Worm (Caenorhabditis elegans) whole organism, L2 larva: ENCODE results near the gene F20B10.3.

Experiments
- C34F6.9 ChIP-seq: fragments of 150-350 bp; optimal IDR thresholded peaks from 2 replicates; lab custom pipeline; 2014; ENCODE audit warnings: missing biosample characterization, missing genetic modification characterization
- Y55F3AM.14 ChIP-seq: fragments of 200-800 bp; sonication (Bioruptor generic); optimal IDR thresholded peaks from 2 replicates; lab custom pipeline; 2018; ENCODE audit warnings: mild to moderate bottlenecking, missing genetic modification characterization, missing compliant biosample characterization
- ZK546.5 ChIP-seq: sonication (generic microtip); optimal IDR thresholded peaks from 2 replicates; lab custom pipeline; 2017; ENCODE audit warnings: missing biosample characterization, missing genetic modification characterization
- alr-1 ChIP-seq: fragments of 150-350 bp; optimal IDR thresholded peaks from 2 replicates; lab custom pipeline; 2014; ENCODE audit warnings: missing biosample characterization, missing genetic modification characterization
- aly-2 ChIP-seq: fragments of 150-350 bp; optimal IDR thresholded peaks from 2 replicates; lab custom pipeline; 2014; ENCODE audit warnings: missing biosample characterization, missing genetic modification characterization
- blmp-1 ChIP-seq: sonication (generic microtip); optimal IDR thresholded peaks from 2 replicates; lab custom pipeline; 2017; ENCODE audit warnings: missing genetic modification characterization, mild to moderate bottlenecking, missing compliant biosample characterization, antibody characterized with exemption, moderate library complexity; ENCODE audit not compliant: insufficient read depth
- ceh-82 ChIP-seq: fragments of 150-350 bp; optimal IDR thresholded peaks from 2 replicates; lab custom pipeline; 2014; ENCODE audit warnings: missing biosample characterization, missing genetic modification characterization
- crh-2 ChIP-seq: sonication (generic microtip); optimal IDR thresholded peaks from 2 replicates; lab custom pipeline; 2017; ENCODE audit warnings: missing biosample characterization, missing genetic modification characterization
- egl-27 ChIP-seq: sonication (generic microtip); optimal IDR thresholded peaks from 3 replicates; lab custom pipeline; 2017; ENCODE audit warnings: missing biosample characterization, missing genetic modification reagents, missing genetic modification characterization
- elt-1 ChIP-seq: fragments of 150-350 bp; optimal IDR thresholded peaks from 2 replicates; lab custom pipeline; 2014; ENCODE audit warnings: missing biosample characterization, missing genetic modification characterization
- elt-3 ChIP-seq: sonication (generic microtip); optimal IDR thresholded peaks from 2 replicates; lab custom pipeline; 2017; ENCODE audit warnings: missing biosample characterization, missing genetic modification characterization
- gmeb-1 ChIP-seq: fragments of 150-350 bp; optimal IDR thresholded peaks from 2 replicates; lab custom pipeline; 2014; ENCODE audit warnings: missing biosample characterization, missing genetic modification characterization
- lin-11 ChIP-seq: fragments of 150-350 bp; sonication (generic microtip); optimal IDR thresholded peaks from 2 replicates; lab custom pipeline; 2014; ENCODE audit warnings: missing biosample characterization, missing genetic modification characterization, inconsistent platforms, mixed read lengths
- lsy-2 ChIP-seq, 2 experiments: fragments of 150-350 bp in 1 of 2; sonication (generic microtip) in 1 of 2; optimal IDR thresholded peaks; 2 replicates each; lab custom pipeline; 2014 to 2017; ENCODE audit warnings: missing biosample characterization in 2 of 2, missing genetic modification characterization in 2 of 2
- mdl-1 ChIP-seq, 2 experiments: fragments of 150-350 bp in 1 of 2; sonication (generic microtip) in 1 of 2; optimal IDR thresholded peaks; 2 replicates each; lab custom pipeline; 2017; ENCODE audit warnings: missing biosample characterization in 2 of 2, missing genetic modification characterization in 2 of 2
- nhr-11 ChIP-seq: fragments of 150-350 bp; optimal IDR thresholded peaks from 2 replicates; lab custom pipeline; 2014; ENCODE audit warnings: missing biosample characterization, missing genetic modification characterization
- nhr-12 ChIP-seq: fragments of 150-350 bp; optimal IDR thresholded peaks from 2 replicates; lab custom pipeline; 2014; ENCODE audit warnings: missing biosample characterization, missing genetic modification characterization
- nhr-129 ChIP-seq: fragments of 150-350 bp; optimal IDR thresholded peaks from 2 replicates; lab custom pipeline; 2014; ENCODE audit warnings: missing biosample characterization, missing genetic modification characterization
- nhr-21 ChIP-seq: fragments of 150-350 bp; optimal IDR thresholded peaks from 2 replicates; lab custom pipeline; 2014; ENCODE audit warnings: missing biosample characterization, missing genetic modification characterization
- nhr-237 ChIP-seq: fragments of 150-350 bp; optimal IDR thresholded peaks from 2 replicates; lab custom pipeline; 2014; ENCODE audit warnings: missing biosample characterization, missing genetic modification characterization
- nhr-77 ChIP-seq: fragments of 150-350 bp; optimal IDR thresholded peaks from 2 replicates; lab custom pipeline; 2014; ENCODE audit warnings: missing biosample characterization, missing genetic modification characterization
- peb-1 ChIP-seq: fragments of 150-350 bp; optimal IDR thresholded peaks from 2 replicates; lab custom pipeline; 2014; ENCODE audit warnings: missing biosample characterization, missing genetic modification characterization
- sem-4 ChIP-seq: fragments of 150-350 bp; optimal IDR thresholded peaks from 2 replicates; lab custom pipeline; 2014; ENCODE audit warnings: missing biosample characterization, missing genetic modification reagents, missing genetic modification characterization
- skn-1 ChIP-seq: sonication (generic microtip); optimal IDR thresholded peaks from 2 replicates; lab custom pipeline; 2017; ENCODE audit warnings: missing biosample characterization, missing genetic modification characterization
- sma-3 ChIP-seq: sonication (generic microtip); optimal IDR thresholded peaks from 2 replicates; lab custom pipeline; 2016; ENCODE audit warnings: missing genetic modification reagents, missing genetic modification characterization, missing compliant biosample characterization
- snpc-4 ChIP-seq: fragments of 150-350 bp; optimal IDR thresholded peaks from 2 replicates; lab custom pipeline; 2014; ENCODE audit warnings: missing biosample characterization, missing genetic modification characterization
- unc-39 ChIP-seq: fragments of 150-350 bp; optimal IDR thresholded peaks from 2 replicates; lab custom pipeline; 2014; ENCODE audit warnings: missing biosample characterization, missing genetic modification characterization
- unc-55 ChIP-seq: fragments of 150-350 bp; sonication (generic microtip); optimal IDR thresholded peaks from 3 replicates; lab custom pipeline; 2014; ENCODE audit warnings: missing biosample characterization, missing genetic modification reagents, missing genetic modification characterization
- zag-1 ChIP-seq: fragments of 150-350 bp; optimal IDR thresholded peaks from 2 replicates; lab custom pipeline; 2014; ENCODE audit warnings: missing biosample characterization, missing genetic modification characterization
- ztf-1 ChIP-seq: fragments of 200-800 bp; sonication (Bioruptor generic); conservative IDR thresholded peaks from 2 replicates; pipeline ENCODE4 v1.3.6; 2022; ENCODE audit warnings: missing genetic modification characterization, missing compliant biosample characterization
- ztf-11 ChIP-seq: sonication (generic microtip); optimal IDR thresholded peaks from 2 replicates; lab custom pipeline; 2017; ENCODE audit warnings: missing biosample characterization, missing genetic modification characterization

F20B10.3 gene

ce11 chrIV:12145681-12146080 is 22.4 kb upstream of the F20B10.3 start, which contains the start of gene B0001.3:
TSS of gene B0001.3 (minus strand) at chrIV:12145735.
- TF ChIP-seq elt-1 (tag; lab: Kevin White, UChicago) (no peak), unc-39 (tag; lab: Kevin White, UChicago) (no peak), nhr-129 (tag; lab: Kevin White, UChicago) (peak; percentile 35), zag-1 (no peak), blmp-1 (no peak), sem-4 (tag; lab: Kevin White, UChicago) (no peak)
- TF ChIP-seq, all 48 proteins: peak for 1

ce11 chrIV:12149609-12150008 is 18.4 kb upstream of the F20B10.3 start:
- TF ChIP-seq blmp-1, result no peak
- no peak for TF ChIP-seq nhr-11 (tag; lab: Kevin White, UChicago)
- no peak for TF ChIP-seq Y55F3AM.14 (GFP tag; lab: Kevin White, UChicago)
- no peak for TF ChIP-seq nhr-12 (tag; lab: Kevin White, UChicago)

- no peak for TF ChIP-seq aly-2 (tag; lab: Kevin White, UChicago)
- TF ChIP-seq ztf-11 (tag; lab: Kevin White, UChicago), result no peak
- no peak for TF ChIP-seq egl-27 (tag; lab: Kevin White, UChicago)
- TF ChIP-seq peb-1 (tag; lab: Kevin White, UChicago), result no peak
- TF ChIP-seq C34F6.9, result no peak
- TF ChIP-seq blmp-1, result no peak
- no peak for TF ChIP-seq nhr-77 (tag; lab: Kevin White, UChicago)
- no peak for TF ChIP-seq Y55F3AM.14 (GFP tag; lab: Kevin White, UChicago)
- TF ChIP-seq nhr-12 (tag; lab: Kevin White, UChicago), result no peak
- no peak for TF ChIP-seq unc-39 (tag; lab: Kevin White, UChicago)
- TF ChIP-seq alr-1 (tag; lab: Kevin White, UChicago), result no peak
- TF ChIP-seq elt-3 (tag; lab: Kevin White, UChicago), result no peak
- no peak for TF ChIP-seq mdl-1 (tag; optimal IDR thresholded peaks at IDR 0.05; lab: Kevin White, UChicago)
- TF ChIP-seq crh-2 (tag; lab: Kevin White, UChicago), result no peak
- no peak for TF ChIP-seq lin-11 (tag; lab: Kevin White, UChicago)
- no peak for TF ChIP-seq nhr-11 (tag; lab: Kevin White, UChicago)
- no peak for TF ChIP-seq sem-4 (tag; lab: Kevin White, UChicago)
- TF ChIP-seq snpc-4 (tag; lab: Kevin White, UChicago), result no peak
- TF ChIP-seq ztf-1 (GFP tag; lab: Robert Waterston, UW), result no peak
Observed at ce11 chrIV:12150877-12151276, 17.2 kb upstream of the F20B10.3 start, which contains the start of gene B0001.2. TSS of gene B0001.2 (minus strand) at chrIV:12150977.

ce11 chrIV:12154195-12154677 is 13.8 kb upstream of the F20B10.3 start, which contains the start of gene B0001.7:
TSS of gene B0001.7 (minus strand) at chrIV:12154245.
- TF ChIP-seq lsy-2 (tag; optimal IDR thresholded peaks at IDR 0.05; lab: Kevin White, UChicago) (no peak), elt-3 (tag; lab: Kevin White, UChicago) (no peak), nhr-237 (no peak), gmeb-1 (tag; lab: Kevin White, UChicago) (no peak), aly-2 (tag; lab: Kevin White, UChicago) (no peak), ZK546.5 (no peak), crh-2 (tag; lab: Kevin White, UChicago) (no peak)
- TF ChIP-seq, all 48 proteins: peak for 0

- TF ChIP-seq nhr-21 (tag; lab: Kevin White, UChicago), result no peak
- TF ChIP-seq unc-55 (GFP tag; lab: Kevin White, UChicago), result no peak
- no peak for TF ChIP-seq skn-1 (tag; lab: Kevin White, UChicago)
- TF ChIP-seq ztf-11 (tag; lab: Kevin White, UChicago), result no peak
- no peak for TF ChIP-seq lin-11 (tag; lab: Kevin White, UChicago)
- peak; percentile 34 for TF ChIP-seq crh-2 (tag; lab: Kevin White, UChicago)
- TF ChIP-seq ceh-82 (tag; lab: Kevin White, UChicago), result no peak
- peak; percentile 64 for TF ChIP-seq C34F6.9
- TF ChIP-seq sma-3, result no peak
- peak in 1 of 2 experiments; percentile 27 for TF ChIP-seq lsy-2 (tag; optimal IDR thresholded peaks at IDR 0.05; lab: Kevin White, UChicago)
- no peak for TF ChIP-seq zag-1
- peak; percentile 67 for TF ChIP-seq nhr-129 (tag; lab: Kevin White, UChicago)
- no peak for TF ChIP-seq blmp-1
- TF ChIP-seq elt-1 (tag; lab: Kevin White, UChicago), result no peak
Observed at ce11 chrIV:12156642-12157233, 11.3 kb upstream of the F20B10.3 start, which contains the start of gene eri-12. TSS of gene eri-12 (plus strand) at chrIV:12156838.
